Worm (Caenorhabditis elegans): ENCODE measurements around the gene sra-7.

DNA sequence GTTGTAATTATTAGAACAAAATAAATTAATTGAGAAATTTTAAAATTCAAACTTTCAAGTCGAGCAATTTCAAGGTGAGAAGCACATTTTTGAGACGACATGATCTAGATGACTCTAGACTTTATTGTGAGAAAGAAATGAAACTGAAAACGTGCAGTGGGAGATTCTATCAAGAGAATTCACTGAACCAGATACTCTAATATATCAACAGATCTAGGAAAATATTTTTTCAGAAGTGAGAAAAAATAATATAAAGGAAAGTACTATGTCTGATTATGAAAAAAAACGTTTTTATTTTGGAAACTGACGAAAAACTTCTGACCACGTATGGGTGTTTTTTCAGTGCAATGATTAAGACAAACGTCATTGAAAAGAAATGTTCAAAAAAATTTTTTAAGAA lies 3.8 kb upstream of the sra-7 start, which contains the start of gene sra-3:
- no peak for TF ChIP-seq jun-1 (tag; optimal IDR thresholded peaks at IDR 0.05)
- TF ChIP-seq nhr-237 (tag; optimal IDR thresholded peaks at IDR 0.05): no peak
- TF ChIP-seq nhr-76 (tag; optimal IDR thresholded peaks at IDR 0.05): no peak
- TF ChIP-seq ceh-9 (tag; optimal IDR thresholded peaks at IDR 0.05): no peak
- no peak for TF ChIP-seq ZK546.5 (tag; optimal IDR thresholded peaks at IDR 0.05)
- no peak for TF ChIP-seq elt-2 (tag; optimal IDR thresholded peaks at IDR 0.05)
- TF ChIP-seq zag-1 (tag; optimal IDR thresholded peaks at IDR 0.05): no peak
- no peak for TF ChIP-seq unc-62 (GFP tag; optimal IDR thresholded peaks at IDR 0.05)
- TF ChIP-seq ceh-82 (tag; optimal IDR thresholded peaks at IDR 0.05): no peak
- no peak for TF ChIP-seq unc-39 (tag; optimal IDR thresholded peaks at IDR 0.05)

All from whole organism, L3 larva.